Worm (Caenorhabditis elegans) whole organism, L1 larva: Measurements from ENCODE around the gene haf-8.

Experiments used
- C16A3.4 ChIP-seq: fragments of 150-350 bp; optimal IDR thresholded peaks from 2 replicates; lab custom pipeline; 2014; ENCODE audit warnings: missing biosample characterization, missing genetic modification characterization
- F16B12.6 ChIP-seq: fragments of 150-350 bp; optimal IDR thresholded peaks from 2 replicates; lab custom pipeline; 2014; ENCODE audit warnings: missing biosample characterization, missing genetic modification characterization
- aha-1 ChIP-seq: fragments of 150-350 bp; optimal IDR thresholded peaks from 2 replicates; lab custom pipeline; 2014; ENCODE audit warnings: missing biosample characterization, missing genetic modification characterization
- alr-1 ChIP-seq: fragments of 200-800 bp; sonication (Bioruptor generic); optimal IDR thresholded peaks from 2 replicates; lab custom pipeline; 2018; ENCODE audit warnings: borderline replicate concordance, mild to moderate bottlenecking, missing genetic modification characterization, missing compliant biosample characterization
- ama-1 ChIP-seq: fragments of 150-350 bp; optimal IDR thresholded peaks from 2 replicates; lab custom pipeline; 2014
- blmp-1 ChIP-seq: fragments of 150-350 bp; optimal IDR thresholded peaks from 2 replicates; lab custom pipeline; 2014; ENCODE audit warnings: missing biosample characterization, missing genetic modification characterization
- ceh-82 ChIP-seq, 3 experiments: fragments of 150-350 bp in 1 of 3; sonication (generic microtip) in 2 of 3; optimal IDR thresholded peaks; 2 replicates each; lab custom pipeline; 2014 to 2017; ENCODE audit warnings: missing biosample characterization in 3 of 3, missing genetic modification characterization in 3 of 3
- ces-1 ChIP-seq: fragments of 150-350 bp; optimal IDR thresholded peaks from 2 replicates; lab custom pipeline; 2014; ENCODE audit warnings: missing biosample characterization, missing genetic modification reagents, missing genetic modification characterization
- dpl-1 ChIP-seq, 3 experiments: fragments of 150-350 bp in 2 of 3; sonication (generic microtip) in 1 of 3; optimal IDR thresholded peaks; 2 replicates each; lab custom pipeline; 2014 to 2017; ENCODE audit warnings: missing biosample characterization in 3 of 3, missing genetic modification characterization in 3 of 3, missing genetic modification reagents in 3 of 3
- efl-1 ChIP-seq, 4 experiments: fragments of 150-350 bp; optimal IDR thresholded peaks in 3 of 4; peaks in 1 of 4; 1 replicate in 1 of 4; 2 replicates in 3 of 4; lab custom pipeline; 2014; ENCODE audit warnings: missing biosample characterization in 2 of 4, missing genetic modification characterization in 2 of 4, missing genetic modification reagents in 2 of 4
- efl-3 ChIP-seq: fragments of 200-800 bp; sonication (Bioruptor generic); optimal IDR thresholded peaks from 2 replicates; lab custom pipeline; 2018; ENCODE audit warnings: mild to moderate bottlenecking, missing genetic modification characterization, missing compliant biosample characterization
- egl-13 ChIP-seq: sonication (generic microtip); optimal IDR thresholded peaks from 2 replicates; lab custom pipeline; 2016; ENCODE audit warnings: missing genotype, missing genetic modification reagents, missing genetic modification characterization, missing compliant biosample characterization
- ets-5 ChIP-seq: fragments of 200-800 bp; sonication (Bioruptor generic); IDR thresholded peaks from 2 replicates; pipeline ENCODE4 v1.3.6; 2022; ENCODE audit warnings: missing genetic modification characterization, missing compliant biosample characterization
- fos-1 ChIP-seq: fragments of 150-350 bp; optimal IDR thresholded peaks from 2 replicates; lab custom pipeline; 2014; ENCODE audit warnings: missing biosample characterization, missing genetic modification characterization
- hlh-17 ChIP-seq: fragments of 200-800 bp; sonication (Bioruptor generic); optimal IDR thresholded peaks from 2 replicates; lab custom pipeline; 2018; ENCODE audit warnings: missing genetic modification characterization, mild to moderate bottlenecking, missing compliant biosample characterization, moderate library complexity, borderline replicate concordance
- hlh-4 ChIP-seq: sonication (generic microtip); optimal IDR thresholded peaks from 2 replicates; lab custom pipeline; 2016; ENCODE audit warnings: mild to moderate bottlenecking, missing genetic modification characterization, missing compliant biosample characterization
- hpl-2 ChIP-seq: fragments of 150-350 bp; optimal IDR thresholded peaks from 2 replicates; lab custom pipeline; 2014; ENCODE audit warnings: missing biosample characterization, missing genetic modification reagents, missing genetic modification characterization
- irx-1 ChIP-seq: sonication (generic microtip); optimal IDR thresholded peaks from 2 replicates; lab custom pipeline; 2016; ENCODE audit warnings: missing genetic modification characterization, missing compliant biosample characterization
- isw-1 ChIP-seq: fragments of 200-800 bp; sonication (Bioruptor generic); IDR thresholded peaks from 2 replicates; pipeline ENCODE4 v1.3.6; 2022; ENCODE audit warnings: missing genetic modification characterization, missing compliant biosample characterization
- lin-35 ChIP-seq, 2 experiments: fragments of 150-350 bp; optimal IDR thresholded peaks; 2 replicates each; lab custom pipeline; 2014; ENCODE audit warnings: missing biosample characterization in 2 of 2, missing genetic modification characterization in 2 of 2, missing genetic modification reagents in 2 of 2
- lir-3 ChIP-seq: sonication (generic microtip); optimal IDR thresholded peaks from 2 replicates; lab custom pipeline; 2016; ENCODE audit warnings: mild to moderate bottlenecking, missing genetic modification characterization, moderate library complexity, missing compliant biosample characterization; ENCODE audit not compliant: poor library complexity
- mab-9 ChIP-seq: fragments of 200-800 bp; sonication (Bioruptor generic); IDR thresholded peaks from 2 replicates; pipeline ENCODE4 v1.3.6; 2022; ENCODE audit warnings: missing genetic modification reagents, missing genetic modification characterization, missing compliant biosample characterization
- nhr-19 ChIP-seq: fragments of 200-800 bp; sonication (Bioruptor generic); conservative IDR thresholded peaks from 2 replicates; pipeline ENCODE4 v1.3.6; 2022; ENCODE audit warnings: missing genetic modification characterization, missing compliant biosample characterization
- nhr-28 ChIP-seq: fragments of 150-350 bp; optimal IDR thresholded peaks from 2 replicates; lab custom pipeline; 2014; ENCODE audit warnings: missing biosample characterization, missing genetic modification characterization
- nhr-47 ChIP-seq: sonication (generic microtip); optimal IDR thresholded peaks from 2 replicates; lab custom pipeline; 2016; ENCODE audit warnings: mild to moderate bottlenecking, missing genetic modification characterization, moderate library complexity, missing compliant biosample characterization
- nhr-71 ChIP-seq: sonication (generic microtip); optimal IDR thresholded peaks from 2 replicates; lab custom pipeline; 2016; ENCODE audit warnings: mild to moderate bottlenecking, missing genetic modification characterization, moderate library complexity, missing compliant biosample characterization
- nhr-76 ChIP-seq: sonication (generic microtip); optimal IDR thresholded peaks from 2 replicates; lab custom pipeline; 2017; ENCODE audit warnings: missing biosample characterization, missing genetic modification characterization
- nhr-77 ChIP-seq: fragments of 150-350 bp; optimal IDR thresholded peaks from 2 replicates; lab custom pipeline; 2014; ENCODE audit warnings: missing biosample characterization, missing genetic modification characterization
- nhr-84 ChIP-seq: sonication (generic microtip); optimal IDR thresholded peaks from 2 replicates; lab custom pipeline; 2017; ENCODE audit warnings: missing biosample characterization, missing genetic modification characterization
- nhr-90 ChIP-seq: sonication (generic microtip); optimal IDR thresholded peaks from 2 replicates; lab custom pipeline; 2016; ENCODE audit warnings: mild to moderate bottlenecking, missing genetic modification characterization, missing compliant biosample characterization; ENCODE audit not compliant: poor library complexity
- pag-3 ChIP-seq: sonication (generic microtip); optimal IDR thresholded peaks from 2 replicates; lab custom pipeline; 2017; ENCODE audit warnings: missing genetic modification characterization, mild to moderate bottlenecking, missing compliant biosample characterization, antibody characterized with exemption, borderline replicate concordance; ENCODE audit not compliant: insufficient read depth
- rnt-1 ChIP-seq: sonication (generic microtip); optimal IDR thresholded peaks from 2 replicates; lab custom pipeline; 2016; ENCODE audit warnings: mild to moderate bottlenecking, missing genetic modification characterization, moderate library complexity, missing compliant biosample characterization
- sox-4 ChIP-seq: sonication (generic microtip); optimal IDR thresholded peaks from 2 replicates; lab custom pipeline; 2016; ENCODE audit warnings: missing genetic modification characterization, missing compliant biosample characterization
- unc-130 ChIP-seq: fragments of 150-350 bp; optimal IDR thresholded peaks from 2 replicates; lab custom pipeline; 2017; ENCODE audit warnings: missing biosample characterization, missing genetic modification characterization, inconsistent platforms
- unc-30 ChIP-seq: sonication (generic microtip); optimal IDR thresholded peaks from 2 replicates; lab custom pipeline; 2017; ENCODE audit warnings: missing biosample characterization, missing genetic modification characterization
- xbp-1 ChIP-seq: sonication (generic microtip); optimal IDR thresholded peaks from 2 replicates; lab custom pipeline; 2016; ENCODE audit warnings: missing genetic modification characterization, missing compliant biosample characterization
- ztf-11 ChIP-seq, 2 experiments: sonication (generic microtip); optimal IDR thresholded peaks; 2 replicates each; lab custom pipeline; 2016 to 2017; ENCODE audit warnings: missing genetic modification characterization in 2 of 2, missing biosample characterization in 1 of 2, missing compliant biosample characterization in 1 of 2

haf-8 gene

DNA sequence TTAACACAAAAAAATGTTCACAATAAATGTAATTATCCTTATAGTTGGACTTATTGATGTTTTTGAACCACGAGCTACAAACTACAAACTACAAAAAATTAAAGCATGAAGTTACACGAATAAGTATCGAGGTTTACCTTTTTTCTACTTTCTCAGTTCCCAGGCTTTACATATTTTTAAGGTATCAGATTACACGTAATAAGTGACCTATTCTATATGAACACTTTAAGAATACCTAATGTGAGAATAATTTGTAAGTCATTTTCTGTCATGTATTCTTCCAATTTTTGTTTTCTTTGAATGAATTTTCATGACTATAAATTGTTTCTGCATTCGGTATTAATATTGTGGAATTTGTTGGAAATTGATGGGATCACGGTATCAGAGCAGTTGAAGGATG, 15.8 kb upstream of the haf-8 start, which contains the start of gene lgc-8:
TSS of gene lgc-8 (plus strand) at position 301 of the 400 bp plus-strand sequence.
- TF ChIP-seq lir-3 (tag; lab: Kevin White, UChicago), result no peak
- no peak for TF ChIP-seq egl-13
- no peak for TF ChIP-seq efl-1 (optimal IDR thresholded peaks at IDR 0.05; lab: Kevin White, UChicago)
- TF ChIP-seq efl-1 (GFP tag; optimal IDR thresholded peaks at IDR 0.05 in 1 of 2; lab: Kevin White, UChicago), result no peak
- TF ChIP-seq irx-1, result no peak
- no peak for TF ChIP-seq ceh-82 (tag; optimal IDR thresholded peaks at IDR 0.05; lab: Kevin White, UChicago)
- no peak for TF ChIP-seq sox-4 (tag; lab: Kevin White, UChicago)
- TF ChIP-seq nhr-71, result no peak
- no peak for TF ChIP-seq hlh-4 (tag; lab: Kevin White, UChicago)
- no peak for TF ChIP-seq ces-1 (GFP tag; lab: Kevin White, UChicago)
- TF ChIP-seq aha-1 (tag; lab: Kevin White, UChicago), result no peak
- no peak for TF ChIP-seq ets-5 (GFP tag; lab: Robert Waterston, UW)
- TF ChIP-seq xbp-1, result no peak
- no peak for TF ChIP-seq nhr-90
- TF ChIP-seq unc-130 (tag; lab: Kevin White, UChicago), result no peak
- no peak for TF ChIP-seq nhr-47 (tag; lab: Kevin White, UChicago)
- no peak for TF ChIP-seq rnt-1
- TF ChIP-seq dpl-1 (GFP tag; optimal IDR thresholded peaks at IDR 0.05; lab: Kevin White, UChicago), result no peak
- no peak for TF ChIP-seq isw-1 (GFP tag; lab: Robert Waterston, UW)
- no peak for TF ChIP-seq nhr-19 (GFP tag; lab: Robert Waterston, UW)
- TF ChIP-seq hlh-17 (GFP tag; lab: Kevin White, UChicago), result no peak

DNA sequence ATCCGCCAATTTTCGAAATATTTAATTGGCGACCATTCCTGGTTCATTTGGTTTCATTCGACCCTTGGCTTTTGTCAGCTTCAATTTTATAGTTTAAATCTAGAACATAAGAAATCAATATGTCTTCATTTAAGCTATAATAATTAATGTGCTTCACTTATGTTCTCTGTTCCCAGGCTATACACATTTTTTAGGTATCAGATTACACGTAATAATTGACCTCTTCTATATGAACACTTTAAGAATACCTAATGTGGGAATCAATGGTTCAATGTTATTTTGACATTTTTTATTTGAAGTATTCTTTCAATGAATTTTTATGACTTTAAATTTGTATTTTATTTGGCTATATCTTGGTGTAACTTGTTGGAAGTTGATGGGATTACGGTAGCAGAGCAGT, 9.5 kb upstream of the haf-8 start, which contains the start of gene lgc-7:
TSS of gene lgc-7 (plus strand) at position 301 of the 400 bp plus-strand sequence.
- TF ChIP-seq nhr-28 (tag; lab: Kevin White, UChicago), result no peak
- TF ChIP-seq efl-3 (GFP tag; lab: Kevin White, UChicago), result no peak
- TF ChIP-seq xbp-1, result no peak
- TF ChIP-seq efl-1 (optimal IDR thresholded peaks at IDR 0.05; lab: Kevin White, UChicago), result no peak
- no peak for TF ChIP-seq efl-1 (GFP tag; optimal IDR thresholded peaks at IDR 0.05 in 1 of 2; lab: Kevin White, UChicago)
- TF ChIP-seq F16B12.6 (tag; lab: Kevin White, UChicago), result no peak
- TF ChIP-seq blmp-1 (tag; lab: Kevin White, UChicago), result no peak
- TF ChIP-seq nhr-76, result no peak
- no peak for TF ChIP-seq fos-1
- no peak for TF ChIP-seq alr-1 (tag; lab: Kevin White, UChicago)
- TF ChIP-seq C16A3.4 (tag; lab: Kevin White, UChicago), result no peak
- no peak for TF ChIP-seq ces-1 (GFP tag; lab: Kevin White, UChicago)
- TF ChIP-seq unc-30 (tag; lab: Kevin White, UChicago), result no peak
- no peak for TF ChIP-seq nhr-77 (tag; lab: Kevin White, UChicago)
- no peak for TF ChIP-seq ztf-11 (tag; optimal IDR thresholded peaks at IDR 0.05; lab: Kevin White, UChicago)
- TF ChIP-seq nhr-19 (GFP tag; lab: Robert Waterston, UW), result no peak
- TF ChIP-seq lin-35 (GFP tag; optimal IDR thresholded peaks at IDR 0.05; lab: Kevin White, UChicago), result no peak
- no peak for TF ChIP-seq nhr-84 (tag; lab: Kevin White, UChicago)
- TF ChIP-seq mab-9 (GFP tag; lab: Robert Waterston, UW), result no peak
- TF ChIP-seq ama-1 (lab: Kevin White, UChicago), result no peak

DNA sequence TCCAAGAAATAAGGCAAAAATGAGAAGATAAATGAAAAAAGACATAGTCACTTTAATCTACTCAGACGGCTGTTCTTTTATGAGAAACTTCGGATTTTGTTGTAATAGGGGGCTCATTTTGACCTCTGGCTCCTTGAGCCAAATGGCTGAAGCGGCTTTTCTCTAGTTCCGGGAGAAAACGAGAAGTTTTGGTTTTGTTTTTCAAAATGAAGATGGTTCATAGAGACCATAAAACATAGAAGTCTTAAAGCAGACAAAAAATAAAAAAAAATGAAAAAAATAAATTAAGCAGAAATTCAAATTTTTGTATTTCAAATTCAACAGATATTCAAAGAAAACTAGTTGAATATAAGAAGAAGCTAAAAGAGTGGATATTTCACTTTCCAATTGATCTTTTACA, 6.6 kb upstream of the haf-8 start, which contains the start of gene Y57G11C.41:
TSS of gene Y57G11C.41 (minus strand) at position 101 of the 400 bp plus-strand sequence.
- TF ChIP-seq nhr-28 (tag; lab: Kevin White, UChicago) (no peak), ama-1 (lab: Kevin White, UChicago) (no peak), mab-9 (GFP tag; lab: Robert Waterston, UW) (no peak), F16B12.6 (tag; lab: Kevin White, UChicago) (no peak), fos-1 (no peak), egl-13 (no peak), irx-1 (no peak), sox-4 (tag; lab: Kevin White, UChicago) (no peak), pag-3 (tag; lab: Kevin White, UChicago) (no peak), rnt-1 (no peak), hpl-2 (GFP tag; lab: Kevin White, UChicago) (no peak), nhr-19 (GFP tag; lab: Robert Waterston, UW) (no peak)
